Worm (Caenorhabditis elegans) whole organism, late embryonic: ENCODE data around the gene gar-2.

Experiments
- C08G9.2 ChIP-seq: sonication (generic microtip); optimal IDR thresholded peaks from 2 replicates; lab custom pipeline; 2016; ENCODE audit warnings: mild to moderate bottlenecking, missing genetic modification characterization, moderate library complexity, missing compliant biosample characterization
- C38D4.7 ChIP-seq: fragments of 200-800 bp; sonication (Bioruptor generic); optimal IDR thresholded peaks from 2 replicates; lab custom pipeline; 2018; ENCODE audit warnings: mild to moderate bottlenecking, missing genetic modification characterization, moderate library complexity, missing compliant biosample characterization
- F13H6.1 ChIP-seq: sonication (generic microtip); optimal IDR thresholded peaks from 2 replicates; lab custom pipeline; 2016; ENCODE audit warnings: missing genetic modification characterization, missing compliant biosample characterization
- K02D7.2 ChIP-seq: sonication (generic microtip); optimal IDR thresholded peaks from 2 replicates; lab custom pipeline; 2017; ENCODE audit warnings: mild to moderate bottlenecking, missing genetic modification characterization, missing compliant biosample characterization
- K09A11.1 ChIP-seq: sonication (generic microtip); optimal IDR thresholded peaks from 2 replicates; lab custom pipeline; 2017; ENCODE audit warnings: antibody characterized with exemption, mild to moderate bottlenecking, missing genetic modification characterization, missing compliant biosample characterization; ENCODE audit not compliant: insufficient read depth
- T23F11.4 ChIP-seq: fragments of 200-800 bp; sonication (Bioruptor generic); optimal IDR thresholded peaks from 2 replicates; lab custom pipeline; 2018; ENCODE audit warnings: mild to moderate bottlenecking, missing genetic modification characterization, missing compliant biosample characterization
- Y22D7AL.16 ChIP-seq: sonication (generic microtip); optimal IDR thresholded peaks from 2 replicates; lab custom pipeline; 2016; ENCODE audit warnings: missing genetic modification characterization, missing compliant biosample characterization
- ahr-1 ChIP-seq: sonication (generic microtip); optimal IDR thresholded peaks from 2 replicates; lab custom pipeline; 2016; ENCODE audit warnings: missing genetic modification characterization, missing compliant biosample characterization
- ceh-19 ChIP-seq: fragments of 200-800 bp; sonication (Bioruptor generic); optimal IDR thresholded peaks from 2 replicates; lab custom pipeline; 2018; ENCODE audit warnings: mild to moderate bottlenecking, missing genetic modification characterization, missing compliant biosample characterization
- ceh-22 ChIP-seq: sonication (generic microtip); optimal IDR thresholded peaks from 2 replicates; lab custom pipeline; 2017; ENCODE audit warnings: missing biosample characterization, missing genetic modification characterization
- ceh-30 ChIP-seq: fragments of 150-350 bp; optimal IDR thresholded peaks from 2 replicates; lab custom pipeline; 2014; ENCODE audit warnings: missing biosample characterization, missing genetic modification characterization
- ceh-6 ChIP-seq: fragments of 200-800 bp; sonication (Bioruptor generic); optimal IDR thresholded peaks from 2 replicates; lab custom pipeline; 2018; ENCODE audit warnings: mild to moderate bottlenecking, missing genetic modification characterization, missing compliant biosample characterization
- ceh-9 ChIP-seq: sonication (generic microtip); optimal IDR thresholded peaks from 2 replicates; lab custom pipeline; 2016; ENCODE audit warnings: mild to moderate bottlenecking, missing genetic modification characterization, inconsistent platforms, missing compliant biosample characterization
- che-1 ChIP-seq: sonication (generic microtip); optimal IDR thresholded peaks from 2 replicates; lab custom pipeline; 2016; ENCODE audit warnings: mild to moderate bottlenecking, missing genetic modification characterization, missing compliant biosample characterization
- dmd-4 ChIP-seq: sonication (generic microtip); optimal IDR thresholded peaks from 2 replicates; lab custom pipeline; 2016; ENCODE audit warnings: borderline replicate concordance, missing genetic modification characterization, missing compliant biosample characterization
- dve-1 ChIP-seq: sonication (generic microtip); optimal IDR thresholded peaks from 2 replicates; lab custom pipeline; 2017; ENCODE audit warnings: antibody characterized with exemption, mild to moderate bottlenecking, missing genetic modification characterization, missing compliant biosample characterization
- elt-2 ChIP-seq: sonication (generic microtip); optimal IDR thresholded peaks from 2 replicates; lab custom pipeline; 2016; ENCODE audit warnings: missing genetic modification reagents, missing genetic modification characterization, missing compliant biosample characterization
- elt-4 ChIP-seq: sonication (generic microtip); optimal IDR thresholded peaks from 2 replicates; lab custom pipeline; 2016; ENCODE audit warnings: missing genetic modification characterization, missing compliant biosample characterization
- eyg-1 ChIP-seq: sonication (generic microtip); optimal IDR thresholded peaks from 2 replicates; lab custom pipeline; 2016; ENCODE audit warnings: missing genotype, missing genetic modification characterization, missing compliant biosample characterization
- fkh-10 ChIP-seq: fragments of 150-350 bp; optimal IDR thresholded peaks from 2 replicates; lab custom pipeline; 2014; ENCODE audit warnings: missing biosample characterization, missing genetic modification reagents, missing genetic modification characterization
- fkh-6 ChIP-seq: sonication (generic microtip); optimal IDR thresholded peaks from 2 replicates; lab custom pipeline; 2016; ENCODE audit warnings: missing genetic modification characterization, missing compliant biosample characterization
- gmeb-2 ChIP-seq: sonication (generic microtip); optimal IDR thresholded peaks from 2 replicates; lab custom pipeline; 2016; ENCODE audit warnings: missing genetic modification characterization, inconsistent platforms, missing compliant biosample characterization
- hlh-13 ChIP-seq: fragments of 200-800 bp; sonication (Bioruptor generic); optimal IDR thresholded peaks from 2 replicates; lab custom pipeline; 2018; ENCODE audit warnings: mild to moderate bottlenecking, missing genetic modification characterization, missing compliant biosample characterization
- hlh-15 ChIP-seq: sonication (generic microtip); optimal IDR thresholded peaks from 2 replicates; lab custom pipeline; 2016; ENCODE audit warnings: missing genetic modification characterization, missing compliant biosample characterization
- hlh-6 ChIP-seq: sonication (generic microtip); optimal IDR thresholded peaks from 2 replicates; lab custom pipeline; 2016; ENCODE audit warnings: missing genotype, missing genetic modification characterization, missing compliant biosample characterization
- madf-2 ChIP-seq: sonication (generic microtip); optimal IDR thresholded peaks from 2 replicates; lab custom pipeline; 2017; ENCODE audit warnings: missing genetic modification characterization, missing compliant biosample characterization
- mec-3 ChIP-seq: sonication (generic microtip); optimal IDR thresholded peaks from 2 replicates; lab custom pipeline; 2016; ENCODE audit warnings: borderline replicate concordance, missing genetic modification characterization, missing compliant biosample characterization
- nfya-1 ChIP-seq: sonication (generic microtip); optimal IDR thresholded peaks from 2 replicates; lab custom pipeline; 2017; ENCODE audit warnings: missing genetic modification characterization, mild to moderate bottlenecking, missing compliant biosample characterization, antibody characterized with exemption, moderate library complexity
- nhr-232 ChIP-seq: sonication (generic microtip); optimal IDR thresholded peaks from 2 replicates; lab custom pipeline; 2016; ENCODE audit warnings: missing genetic modification characterization, missing compliant biosample characterization
- npax-4 ChIP-seq: sonication (generic microtip); optimal IDR thresholded peaks from 2 replicates; lab custom pipeline; 2016; ENCODE audit warnings: missing genetic modification characterization, missing compliant biosample characterization
- pax-1 ChIP-seq: fragments of 150-350 bp; optimal IDR thresholded peaks from 2 replicates; lab custom pipeline; 2014; ENCODE audit warnings: missing biosample characterization, missing genetic modification characterization
- pqm-1 ChIP-seq: sonication (generic microtip); optimal IDR thresholded peaks from 2 replicates; lab custom pipeline; 2016; ENCODE audit warnings: missing genetic modification characterization, missing compliant biosample characterization
- pros-1 ChIP-seq: fragments of 150-350 bp; optimal IDR thresholded peaks from 2 replicates; lab custom pipeline; 2014; ENCODE audit warnings: missing biosample characterization, missing genetic modification reagents, missing genetic modification characterization
- sdc-2 ChIP-seq: sonication (generic microtip); optimal IDR thresholded peaks from 2 replicates; lab custom pipeline; 2016; ENCODE audit warnings: missing genotype, missing genetic modification characterization, missing compliant biosample characterization
- sox-4 ChIP-seq: sonication (generic microtip); optimal IDR thresholded peaks from 2 replicates; lab custom pipeline; 2017; ENCODE audit warnings: mild to moderate bottlenecking, missing genetic modification characterization, inconsistent platforms, missing compliant biosample characterization
- syd-9 ChIP-seq: sonication (generic microtip); optimal IDR thresholded peaks from 2 replicates; lab custom pipeline; 2016; ENCODE audit warnings: mild to moderate bottlenecking, missing genetic modification characterization, moderate library complexity, missing compliant biosample characterization
- tbx-2 ChIP-seq: sonication (generic microtip); optimal IDR thresholded peaks from 2 replicates; lab custom pipeline; 2016; ENCODE audit warnings: missing genetic modification characterization, missing compliant biosample characterization
- tbx-7 ChIP-seq: sonication (generic microtip); optimal IDR thresholded peaks from 2 replicates; lab custom pipeline; 2016; ENCODE audit warnings: missing genotype, missing genetic modification characterization, missing compliant biosample characterization
- ttx-3 ChIP-seq: sonication (generic microtip); optimal IDR thresholded peaks from 2 replicates; lab custom pipeline; 2016; ENCODE audit warnings: missing genetic modification reagents, missing genetic modification characterization, missing compliant biosample characterization
- unc-3 ChIP-seq, 2 experiments: fragments of 200-800 bp in 1 of 2; sonication (Bioruptor generic) in 1 of 2; sonication (generic microtip) in 1 of 2; conservative IDR thresholded peaks in 1 of 2; optimal IDR thresholded peaks in 1 of 2; 2 replicates each; pipeline versions ENCODE4 v1.3.6 to Lab custom; 2016 to 2022; ENCODE audit warnings: missing compliant biosample characterization in 2 of 2, missing genetic modification characterization in 2 of 2, missing genetic modification reagents in 1 of 2
- unc-42 ChIP-seq: sonication (generic microtip); optimal IDR thresholded peaks from 2 replicates; lab custom pipeline; 2016; ENCODE audit warnings: missing genotype, missing genetic modification characterization, missing compliant biosample characterization
- unc-55 ChIP-seq: sonication (generic microtip); optimal IDR thresholded peaks from 2 replicates; lab custom pipeline; 2017; ENCODE audit warnings: missing biosample characterization, missing genetic modification reagents, missing genetic modification characterization
- zip-5 ChIP-seq: sonication (generic microtip); optimal IDR thresholded peaks from 2 replicates; lab custom pipeline; 2016; ENCODE audit warnings: missing genetic modification characterization, missing compliant biosample characterization

Gene gar-2

ce11 chrIII:6287195-6287594, 22.0 kb upstream of the gar-2 start, which contains the start of gene F47D12.6:
Gene F47D12.6, minus strand, starts transcription at chrIII:6287295.
- TF ChIP-seq sox-4 (tag; lab: Kevin White, UChicago) (no peak), syd-9 (tag; lab: Kevin White, UChicago) (no peak), mec-3 (tag; lab: Kevin White, UChicago) (no peak), C38D4.7 (no peak), ceh-19 (GFP tag; lab: Kevin White, UChicago) (no peak), K02D7.2 (tag; lab: Kevin White, UChicago) (no peak), pax-1 (no peak), ceh-22 (tag; lab: Kevin White, UChicago) (no peak), tbx-2 (tag; lab: Kevin White, UChicago) (no peak), K09A11.1 (no peak), unc-3 (GFP tag; conservative IDR thresholded peaks at IDR 0.05; lab: Robert Waterston, UW) (no peak), unc-3 (tag; optimal IDR thresholded peaks at IDR 0.05; lab: Kevin White, UChicago) (no peak), hlh-6 (no peak), pros-1 (tag; lab: Kevin White, UChicago) (no peak), ceh-30 (tag; lab: Kevin White, UChicago) (no peak), npax-4 (no peak), unc-42 (no peak), Y22D7AL.16 (tag; lab: Kevin White, UChicago) (no peak), dmd-4 (no peak), dve-1 (no peak)

ce11 chrIII:6289366-6289765, 19.8 kb upstream of the gar-2 start:
- TF ChIP-seq elt-4 (no peak), nfya-1 (tag; lab: Kevin White, UChicago) (no peak), hlh-15 (tag; lab: Kevin White, UChicago) (no peak), zip-5 (tag; lab: Kevin White, UChicago) (no peak), C08G9.2 (tag; lab: Kevin White, UChicago) (no peak), hlh-13 (GFP tag; lab: Kevin White, UChicago) (no peak), ceh-6 (GFP tag; lab: Kevin White, UChicago) (no peak), elt-2 (tag; lab: Kevin White, UChicago) (no peak), ttx-3 (tag; lab: Kevin White, UChicago) (no peak), F13H6.1 (tag; lab: Kevin White, UChicago) (no peak), gmeb-2 (no peak), sox-4 (tag; lab: Kevin White, UChicago) (no peak), pros-1 (tag; lab: Kevin White, UChicago) (no peak), che-1 (tag; lab: Kevin White, UChicago) (no peak), T23F11.4 (no peak), eyg-1 (tag; lab: Kevin White, UChicago) (no peak), unc-55 (GFP tag; lab: Kevin White, UChicago) (no peak), syd-9 (tag; lab: Kevin White, UChicago) (no peak), fkh-10 (GFP tag; lab: Kevin White, UChicago) (no peak)

ce11 chrIII:6290469-6291182, 18.5 kb upstream of the gar-2 start:
- TF ChIP-seq pros-1 (tag; lab: Kevin White, UChicago) = no peak
- TF ChIP-seq elt-4 = no peak
- no peak for TF ChIP-seq K02D7.2 (tag; lab: Kevin White, UChicago)
- TF ChIP-seq ceh-9 (tag; lab: Kevin White, UChicago) = no peak
- no peak for TF ChIP-seq fkh-6 (tag; lab: Kevin White, UChicago)
- no peak for TF ChIP-seq unc-55 (GFP tag; lab: Kevin White, UChicago)
- TF ChIP-seq ttx-3 (tag; lab: Kevin White, UChicago) = no peak
- no peak for TF ChIP-seq T23F11.4
- TF ChIP-seq pqm-1 (tag; lab: Kevin White, UChicago) = no peak
- TF ChIP-seq ceh-30 (tag; lab: Kevin White, UChicago) = no peak
- TF ChIP-seq C08G9.2 (tag; lab: Kevin White, UChicago) = no peak
- TF ChIP-seq tbx-7 = no peak
- TF ChIP-seq che-1 (tag; lab: Kevin White, UChicago) = no peak
- no peak for TF ChIP-seq sdc-2 (tag; lab: Kevin White, UChicago)
- no peak for TF ChIP-seq zip-5 (tag; lab: Kevin White, UChicago)
- TF ChIP-seq ahr-1 = no peak
- TF ChIP-seq fkh-10 (GFP tag; lab: Kevin White, UChicago) = no peak
- no peak for TF ChIP-seq nhr-232 (tag; lab: Kevin White, UChicago)
- no peak for TF ChIP-seq madf-2 (tag; lab: Kevin White, UChicago)
